Worm (Caenorhabditis elegans): ENCODE data around the gene dcr-1.

The dcr-1 gene

DNA sequence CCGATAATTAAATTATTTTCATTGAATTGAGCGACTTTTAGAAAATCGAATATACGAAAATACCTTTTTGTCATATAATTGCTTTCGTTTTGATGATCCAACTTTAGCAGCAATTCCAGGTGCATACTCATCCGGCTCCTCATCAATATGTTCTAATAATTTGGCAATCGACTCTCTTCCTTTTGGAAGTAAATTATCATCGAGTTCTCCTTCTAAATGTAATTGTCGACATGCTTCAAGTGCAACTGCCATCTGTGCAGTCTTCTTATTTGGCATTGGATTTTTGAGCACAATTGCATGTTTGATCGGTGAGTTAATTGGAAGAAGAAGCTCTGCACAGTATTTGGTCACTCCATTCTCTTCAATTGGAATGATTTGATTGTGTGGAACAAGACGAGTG is 2.9 kb downstream of the dcr-1 start:
- no peak for TF ChIP-seq nfya-1 (tag; optimal IDR thresholded peaks at IDR 0.05; ENCODE audit: borderline replicate concordance, insufficient read depth)
- no peak for TF ChIP-seq efl-1 (GFP tag; optimal IDR thresholded peaks at IDR 0.05)
- no peak for TF ChIP-seq B0035.1 (tag; optimal IDR thresholded peaks at IDR 0.05)
- TF ChIP-seq madf-6 (GFP tag; IDR thresholded peaks at IDR 0.05): no peak
- no peak for TF ChIP-seq attf-5 (GFP tag; optimal IDR thresholded peaks at IDR 0.05)
- no peak for TF ChIP-seq hlh-12 (tag; optimal IDR thresholded peaks at IDR 0.05)
- TF ChIP-seq let-607 (tag; optimal IDR thresholded peaks at IDR 0.05): no peak
- no peak for TF ChIP-seq akir-1 (GFP tag; optimal IDR thresholded peaks at IDR 0.05)

DNA sequence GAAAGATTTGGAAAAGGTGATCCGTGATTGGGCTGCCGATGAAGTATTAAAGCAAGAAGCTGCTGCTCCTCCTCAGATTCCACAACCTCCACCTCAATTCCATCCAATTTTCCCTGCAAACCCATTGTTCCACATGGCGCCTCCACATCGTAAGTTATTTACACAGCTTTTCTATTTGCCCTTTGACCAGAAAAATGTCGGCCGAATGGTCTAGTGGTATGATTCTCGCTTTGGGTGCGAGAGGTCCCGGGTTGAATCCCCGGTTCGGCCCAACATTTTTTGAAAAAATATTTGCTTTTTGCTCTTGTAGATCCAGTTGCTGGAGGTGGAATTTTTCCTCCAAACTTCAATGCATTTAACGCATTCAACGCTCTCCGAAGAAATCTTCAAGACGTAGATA is 10.9 kb downstream of the dcr-1 start:
- TF ChIP-seq B0019.2 (GFP tag; conservative IDR thresholded peaks at IDR 0.05) (0 out of 2 replicates have a peak, but pooled peaks have one; percentile 14), egl-44 (GFP tag; IDR thresholded peaks at IDR 0.05) (0 out of 2 replicates have a peak, but pooled peaks have one; percentile 11), lin-26 (GFP tag; IDR thresholded peaks at IDR 0.05) (peak; percentile 76), snpc-1.1 (tag; optimal IDR thresholded peaks at IDR 0.05; ENCODE audit: insufficient read depth) (peak; percentile 89), B0261.1 (tag; optimal IDR thresholded peaks at IDR 0.05) (peak; percentile 72), ama-1 (optimal IDR thresholded peaks at IDR 0.05) (no peak), ama-1 (GFP tag; optimal IDR thresholded peaks at IDR 0.05) (no peak), tbp1 (GFP tag; optimal IDR thresholded peaks at IDR 0.05) (peak; percentile 92), snpc-3.4 (tag; optimal IDR thresholded peaks at IDR 0.05) (peak; percentile 76), akir-1 (GFP tag; optimal IDR thresholded peaks at IDR 0.05) (no peak), rpc-1 (optimal IDR thresholded peaks at IDR 0.05) (peak; percentile 66), rpc-1 (tag; optimal IDR thresholded peaks at IDR 0.05) (peak; percentile 74), him-1 (tag; optimal IDR thresholded peaks at IDR 0.05) (peak; percentile 58), hmg-1.2 (GFP tag; IDR thresholded peaks at IDR 0.05) (peak; percentile 39; the same call in 1 of the 2 replicates), nfyb-1 (GFP tag; IDR thresholded peaks at IDR 0.05) (0 out of 2 replicates have a peak, but pooled peaks have one; percentile 70), snpc-4 (GFP tag; optimal IDR thresholded peaks at IDR 0.05) (peak; percentile 56), snpc-4 (tag; optimal IDR thresholded peaks at IDR 0.05) (peak in 3 of 4 experiments; percentile 86 to 88 (median 87)), F23B12.7 (tag; optimal IDR thresholded peaks at IDR 0.05; ENCODE audit: insufficient read depth) (peak; percentile 58), F49E8.2 (tag; optimal IDR thresholded peaks at IDR 0.05; ENCODE audit: insufficient read depth) (peak; percentile 7), nfya-2 (GFP tag; IDR thresholded peaks at IDR 0.05) (no peak), lin-35 (GFP tag; optimal IDR thresholded peaks at IDR 0.05) (no peak), efl-1 (GFP tag; optimal IDR thresholded peaks at IDR 0.05) (no peak), die-1 (tag; optimal IDR thresholded peaks at IDR 0.05) (peak; percentile 65)

DNA sequence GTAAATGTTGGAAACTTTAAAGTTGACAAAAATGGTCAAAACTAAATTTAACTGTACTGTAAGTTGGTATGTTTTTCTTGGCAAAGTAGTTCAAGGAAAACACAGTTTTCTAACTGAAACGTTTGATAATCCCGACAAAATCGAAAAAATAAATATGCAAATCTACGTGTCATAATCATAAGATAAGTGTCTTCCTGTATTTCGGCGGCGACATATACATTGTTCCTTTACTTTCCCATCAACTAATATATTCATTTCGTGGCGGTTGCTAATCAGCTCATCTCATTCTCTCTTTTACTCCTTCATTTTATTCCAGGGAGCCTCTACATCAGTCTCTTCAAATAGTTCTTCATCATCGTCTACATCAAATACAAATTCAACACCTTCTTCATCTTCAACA is 12.3 kb downstream of the dcr-1 start:
- TF ChIP-seq ceh-58 (GFP tag; IDR thresholded peaks at IDR 0.05) (no peak), B0261.1 (tag; optimal IDR thresholded peaks at IDR 0.05) (no peak), F22D6.2 (tag; optimal IDR thresholded peaks at IDR 0.05) (no peak), atf-7 (tag; optimal IDR thresholded peaks at IDR 0.05) (no peak), cebp-1 (GFP tag; IDR thresholded peaks at IDR 0.05) (no peak), cebp-1 (tag; optimal IDR thresholded peaks at IDR 0.05) (no peak), snpc-1.3 (tag; optimal IDR thresholded peaks at IDR 0.05; ENCODE audit: insufficient read depth) (no peak), tlf-1 (GFP tag; optimal IDR thresholded peaks at IDR 0.05) (no peak), let-607 (tag; optimal IDR thresholded peaks at IDR 0.05) (no peak), T26A5.8 (tag; optimal IDR thresholded peaks at IDR 0.05) (no peak), athp-1 (tag; optimal IDR thresholded peaks at IDR 0.05) (no peak), efl-1 (GFP tag; optimal IDR thresholded peaks at IDR 0.05) (no peak), sea-2 (GFP tag; IDR thresholded peaks at IDR 0.05) (no peak), ets-4 (GFP tag; optimal IDR thresholded peaks at IDR 0.05) (no peak), ztf-26 (tag; optimal IDR thresholded peaks at IDR 0.05) (no peak), egl-44 (GFP tag; IDR thresholded peaks at IDR 0.05) (no peak), ceh-91 (GFP tag; IDR thresholded peaks at IDR 0.05) (no peak), egl-18 (GFP tag; IDR thresholded peaks at IDR 0.05) (no peak), nfyb-1 (GFP tag; IDR thresholded peaks at IDR 0.05) (no peak), C06A6.2 (GFP tag; conservative IDR thresholded peaks at IDR 0.05) (no peak)

All from whole organism, young adult.